Fruit fly (Drosophila melanogaster) whole organism, larva: ENCODE measurements around the gene Cdc5.

Source experiments
- noc ChIP-seq: fragments of 200-800 bp; sonication (Bioruptor generic); optimal IDR thresholded peaks from 3 replicates; lab custom pipeline; 2019; ENCODE audit warnings: missing biosample characterization, mild to moderate bottlenecking, missing genetic modification characterization, moderate library complexity

Gene Cdc5

dm6 chr3L:329153-329698 lies 32.0 kb downstream of the Cdc5 start:
- TF ChIP-seq noc: no peak

DNA sequence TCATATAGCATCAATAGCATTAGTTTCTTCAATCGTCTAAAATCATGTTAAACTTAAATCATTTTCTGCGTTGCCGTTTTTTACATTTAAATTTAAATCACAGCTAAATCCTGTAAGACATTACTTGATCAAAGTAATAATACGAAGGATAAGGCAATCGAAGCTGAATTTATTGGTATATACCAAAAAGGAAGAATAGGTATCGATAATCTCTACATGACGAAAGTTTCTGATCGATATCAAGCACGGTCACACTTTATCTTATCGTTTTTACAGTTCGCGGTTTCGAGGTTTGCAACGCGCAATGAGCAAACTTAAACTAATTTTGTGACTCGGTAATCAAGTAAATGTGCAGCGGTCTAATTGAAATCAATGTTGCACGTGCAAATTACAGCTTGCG lies 33.4 kb downstream of the Cdc5 start, which contains the start of the genes Atac3 and Ptpmeg:
Atac3 (minus strand) TSS at position 160 of the 400 bp plus-strand sequence.
Ptpmeg (plus strand) TSS at position 265 of the 400 bp plus-strand sequence.
- no peak for TF ChIP-seq noc

DNA sequence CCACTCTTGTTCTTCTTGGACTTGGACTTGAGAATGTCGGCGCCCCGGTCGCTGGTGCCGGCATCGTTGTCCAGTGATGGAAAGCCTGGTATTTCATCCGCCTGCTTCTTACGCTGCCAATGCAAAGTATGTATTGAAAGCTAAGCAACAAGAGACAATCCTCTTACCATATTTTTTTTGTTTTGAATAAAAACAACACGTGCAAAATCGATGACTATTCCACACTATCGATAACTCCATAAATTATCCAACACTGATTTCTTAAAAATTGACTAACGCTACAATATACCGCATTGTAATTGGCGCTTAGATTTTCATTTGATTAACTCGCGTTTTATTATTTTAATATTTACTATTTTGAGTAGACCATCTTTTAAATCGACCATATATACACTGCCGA lies 36.7 kb downstream of the Cdc5 start, which contains the start of gene CG32344:
CG32344 (minus strand) TSS at position 235 of the 400 bp plus-strand sequence.
- TF ChIP-seq noc: no peak

DNA sequence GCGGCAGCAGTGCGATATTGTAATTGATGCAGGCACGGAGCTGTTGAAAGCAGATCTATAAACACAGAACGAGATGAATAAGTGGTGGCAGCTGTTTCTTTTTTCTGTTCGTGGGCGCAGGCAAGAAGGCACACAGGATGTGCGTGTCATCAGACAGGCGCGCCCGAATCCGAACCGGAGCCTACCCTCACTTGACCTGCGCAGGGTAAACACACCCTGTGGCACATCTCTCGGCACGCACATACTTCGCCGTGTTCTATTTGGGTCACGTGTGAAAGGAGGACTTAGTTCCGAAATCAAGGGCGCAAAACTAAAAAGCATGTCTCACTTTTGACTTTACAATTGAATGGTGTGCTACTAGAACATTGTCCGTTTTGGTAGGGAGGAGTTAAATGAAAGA lies 39.7 kb downstream of the Cdc5 start:
- no peak for TF ChIP-seq noc

DNA sequence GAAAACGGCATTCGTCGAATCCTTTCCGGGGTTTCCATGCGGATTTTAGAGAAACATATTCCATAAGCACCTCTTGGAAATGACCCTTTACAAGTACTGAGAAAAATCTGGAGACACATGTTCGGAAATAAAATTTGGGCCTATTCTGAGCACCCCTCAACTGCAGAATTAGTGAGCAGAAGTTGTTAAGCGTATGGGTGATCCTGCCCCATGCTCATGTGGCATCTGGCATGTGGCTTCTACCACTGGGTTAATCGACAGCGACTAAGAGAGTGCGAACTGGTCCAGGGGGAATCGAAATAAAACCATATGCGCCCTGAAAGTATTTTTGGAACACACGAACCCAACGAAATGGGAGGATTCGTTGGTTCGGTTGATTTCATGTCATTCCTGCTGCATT lies 40.4 kb downstream of the Cdc5 start:
- no peak for TF ChIP-seq noc

dm6 chr3L:320010-320337 lies 41.2 kb downstream of the Cdc5 start:
- TF ChIP-seq noc: no peak

- peak; percentile 36 for TF ChIP-seq noc
These were observed 41.8 kb downstream of the Cdc5 start, which contains the start of gene fwd for dm6 chr3L:319145-320009. fwd (minus strand) TSS chr3L:319884.

dm6 chr3L:316784-317183 lies 44.4 kb downstream of the Cdc5 start, which contains the start of gene ddbt:
ddbt (plus strand) TSS chr3L:317084.
- TF ChIP-seq noc: no peak

dm6 chr3L:315140-315539 lies 46.0 kb downstream of the Cdc5 start:
- no peak for TF ChIP-seq noc

DNA sequence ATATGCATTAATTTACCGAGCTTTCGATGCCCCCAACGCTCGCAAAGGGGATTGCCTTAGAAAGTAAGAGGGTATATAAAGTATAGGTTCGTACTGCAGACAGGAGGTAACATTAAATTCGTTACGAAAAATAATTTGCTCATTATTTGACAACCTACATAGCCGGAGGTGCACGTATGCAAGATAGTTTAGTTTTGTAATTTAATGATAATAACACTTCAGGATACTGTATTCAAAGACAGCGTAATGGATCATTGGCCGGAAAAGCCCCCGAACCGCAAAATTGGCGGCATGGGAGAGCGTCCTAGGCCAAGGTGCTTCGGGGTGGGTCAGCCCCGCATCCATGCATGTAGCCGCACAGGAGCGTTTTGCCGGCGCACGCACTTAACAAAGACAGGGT lies 48.9 kb downstream of the Cdc5 start:
- no peak for TF ChIP-seq noc

- no peak for TF ChIP-seq noc
These were observed 49.6 kb downstream of the Cdc5 start for dm6 chr3L:311607-312006.
